Fruit fly (Drosophila melanogaster) whole organism, embryonic: ENCODE measurements around the gene CG43675.

Experiments
- Abd-B ChIP-seq: fragments of 200-800 bp; sonication (Bioruptor generic); optimal IDR thresholded peaks from 2 replicates; lab custom pipeline; 2018; ENCODE audit warnings: missing biosample characterization, mild to moderate bottlenecking, missing genetic modification characterization, moderate library complexity
- Asciz ChIP-seq: fragments of 200-800 bp; sonication (Bioruptor generic); optimal IDR thresholded peaks from 2 replicates; lab custom pipeline; 2017; ENCODE audit warnings: missing biosample characterization, mild to moderate bottlenecking, missing genetic modification characterization, missing genetic modification reagents
- Atf3 ChIP-seq: fragments of 200-800 bp; sonication (Bioruptor generic); optimal IDR thresholded peaks from 3 replicates; lab custom pipeline; 2016; ENCODE audit warnings: missing biosample characterization, missing genetic modification characterization
- B-H2 ChIP-seq: fragments of 200-800 bp; sonication (Bioruptor generic); optimal IDR thresholded peaks from 2 replicates; lab custom pipeline; 2018; ENCODE audit warnings: missing biosample characterization, mild to moderate bottlenecking, missing genetic modification characterization
- CG1024 ChIP-seq: fragments of 200-800 bp; sonication (Bioruptor generic); IDR thresholded peaks from 2 replicates; pipeline ENCODE4 v1.3.6; 2022; ENCODE audit warnings: missing biosample characterization, missing genetic modification characterization
- CG10267 ChIP-seq: fragments of 200-800 bp; sonication (Bioruptor generic); optimal IDR thresholded peaks from 2 replicates; lab custom pipeline; 2018; ENCODE audit warnings: missing biosample characterization, mild to moderate bottlenecking, missing genetic modification characterization, moderate library complexity
- CG10366 ChIP-seq: fragments of 200-800 bp; sonication (Bioruptor generic); IDR thresholded peaks from 2 replicates; pipeline ENCODE4 v1.3.6; 2022; ENCODE audit warnings: missing biosample characterization, missing genetic modification characterization
- CG10979 ChIP-seq: fragments of 200-800 bp; sonication (Bioruptor generic); optimal IDR thresholded peaks from 2 replicates; lab custom pipeline; 2018; ENCODE audit warnings: missing biosample characterization, mild to moderate bottlenecking, missing genetic modification characterization, moderate library complexity
- CG11085 ChIP-seq: fragments of 200-800 bp; sonication (Bioruptor generic); IDR thresholded peaks from 2 replicates; pipeline ENCODE4 v1.3.6; 2022; ENCODE audit warnings: missing biosample characterization, missing genetic modification characterization
- CG12744 ChIP-seq: fragments of 200-800 bp; sonication (Bioruptor generic); optimal IDR thresholded peaks from 2 replicates; lab custom pipeline; 2016; ENCODE audit warnings: missing biosample characterization, missing genetic modification characterization
- CG13296 ChIP-seq: fragments of 200-800 bp; sonication (Bioruptor generic); optimal IDR thresholded peaks from 3 replicates; lab custom pipeline; 2018; ENCODE audit warnings: missing biosample characterization, mild to moderate bottlenecking, missing genetic modification characterization
- CG13624 ChIP-seq: fragments of 200-800 bp; sonication (Bioruptor generic); optimal IDR thresholded peaks from 2 replicates; lab custom pipeline; 2016; ENCODE audit warnings: missing biosample characterization, missing genetic modification characterization
- CG14667 ChIP-seq: fragments of 200-800 bp; sonication (Bioruptor generic); IDR thresholded peaks from 2 replicates; pipeline ENCODE4 v1.3.6; 2022; ENCODE audit warnings: missing biosample characterization, missing genetic modification characterization
- CG16815 ChIP-seq: fragments of 200-800 bp; sonication (Bioruptor generic); optimal IDR thresholded peaks from 3 replicates; lab custom pipeline; 2017; ENCODE audit warnings: missing biosample characterization, mild to moderate bottlenecking, missing genetic modification characterization
- CG17385 ChIP-seq: fragments of 200-800 bp; sonication (Bioruptor generic); optimal IDR thresholded peaks from 3 replicates; lab custom pipeline; 2018; ENCODE audit warnings: missing biosample characterization, mild to moderate bottlenecking, missing genetic modification characterization
- CG17802 ChIP-seq: fragments of 200-800 bp; sonication (Bioruptor generic); optimal IDR thresholded peaks from 2 replicates; lab custom pipeline; 2018; ENCODE audit warnings: missing biosample characterization, mild to moderate bottlenecking, missing genetic modification characterization, moderate library complexity
- CG2120 ChIP-seq: fragments of 200-800 bp; sonication (Bioruptor generic); optimal IDR thresholded peaks from 3 replicates; lab custom pipeline; 2016; ENCODE audit warnings: missing biosample characterization, missing genetic modification characterization
- CG2678 ChIP-seq: fragments of 200-800 bp; sonication (Bioruptor generic); optimal IDR thresholded peaks from 3 replicates; lab custom pipeline; 2019; ENCODE audit warnings: missing biosample characterization, mild to moderate bottlenecking, missing genetic modification characterization, moderate library complexity
- CG34224 ChIP-seq: fragments of 200-800 bp; sonication (Bioruptor generic); IDR thresholded peaks from 3 replicates; pipeline ENCODE4 v1.3.6; 2022; ENCODE audit warnings: missing biosample characterization, missing genetic modification characterization; ENCODE audit not compliant: partially characterized antibody
- CG4328 ChIP-seq: fragments of 200-800 bp; sonication (Bioruptor generic); optimal IDR thresholded peaks from 3 replicates; lab custom pipeline; 2017; ENCODE audit warnings: missing biosample characterization, missing genetic modification reagents, missing genetic modification characterization
- CG6175 ChIP-seq: fragments of 200-800 bp; sonication (Bioruptor generic); IDR thresholded peaks from 3 replicates; pipeline ENCODE4 v1.3.6; 2022; ENCODE audit warnings: missing biosample characterization, missing genetic modification characterization
- CG6765 ChIP-seq: fragments of 200-800 bp; sonication (Bioruptor generic); optimal IDR thresholded peaks from 3 replicates; lab custom pipeline; 2017; ENCODE audit warnings: missing biosample characterization, mild to moderate bottlenecking, missing genetic modification characterization
- CG7372 ChIP-seq: fragments of 200-800 bp; sonication (Bioruptor generic); IDR thresholded peaks from 2 replicates; pipeline ENCODE4 v1.3.6; 2022; ENCODE audit warnings: missing biosample characterization, missing genetic modification characterization
- CG9932 ChIP-seq: fragments of 200-800 bp; sonication (Bioruptor generic); IDR thresholded peaks from 2 replicates; pipeline ENCODE4 v1.3.6; 2022; ENCODE audit warnings: missing biosample characterization, missing genetic modification characterization
- Camta ChIP-seq: fragments of 200-800 bp; sonication (Bioruptor generic); optimal IDR thresholded peaks from 2 replicates; lab custom pipeline; 2016; ENCODE audit warnings: missing biosample characterization, missing genetic modification characterization
- CrebB ChIP-seq: fragments of 200-800 bp; sonication (Bioruptor generic); optimal IDR thresholded peaks from 3 replicates; lab custom pipeline; 2018; ENCODE audit warnings: missing biosample characterization, mild to moderate bottlenecking, missing genetic modification characterization
- E2f1 ChIP-seq: fragments of 200-800 bp; sonication (Bioruptor generic); IDR thresholded peaks from 2 replicates; pipeline ENCODE4 v1.3.6; 2022; ENCODE audit warnings: missing biosample characterization, missing genetic modification characterization
- GATAe ChIP-seq: fragments of 200-800 bp; sonication (Bioruptor generic); conservative IDR thresholded peaks from 2 replicates; pipeline ENCODE4 v1.3.6; 2022; ENCODE audit warnings: missing biosample characterization, missing genetic modification characterization
- Hmx ChIP-seq: fragments of 200-800 bp; sonication (Bioruptor generic); optimal IDR thresholded peaks from 2 replicates; lab custom pipeline; 2016; ENCODE audit warnings: missing biosample characterization, missing genetic modification characterization
- Lpt ChIP-seq: fragments of >200 bp; optimal IDR thresholded peaks from 2 replicates; lab custom pipeline; 2018; ENCODE audit warnings: missing biosample characterization, missing genetic modification characterization
- Mrtf ChIP-seq: fragments of 200-800 bp; sonication (Bioruptor generic); IDR thresholded peaks from 3 replicates; pipeline ENCODE4 v1.3.6; 2022; ENCODE audit warnings: missing biosample characterization, missing genetic modification characterization
- Oaz ChIP-seq: fragments of 200-800 bp; sonication (Bioruptor generic); IDR thresholded peaks from 2 replicates; pipeline ENCODE4 v1.3.6; 2022; ENCODE audit warnings: missing biosample characterization, missing genetic modification characterization
- amos ChIP-seq: fragments of 200-800 bp; sonication (Bioruptor generic); IDR thresholded peaks from 2 replicates; pipeline ENCODE4 v1.3.6; 2022; ENCODE audit warnings: missing biosample characterization, missing genetic modification characterization; ENCODE audit not compliant: partially characterized antibody
- ap ChIP-seq: fragments of 200-800 bp; sonication (Bioruptor generic); IDR thresholded peaks from 2 replicates; pipeline ENCODE4 v1.3.6; 2022; ENCODE audit warnings: missing biosample characterization, missing genetic modification characterization
- az2 ChIP-seq: fragments of 200-800 bp; sonication (Bioruptor generic); optimal IDR thresholded peaks from 3 replicates; lab custom pipeline; 2016; ENCODE audit warnings: missing biosample characterization, missing genetic modification characterization
- cad ChIP-seq: fragments of >200 bp; optimal IDR thresholded peaks from 2 replicates; lab custom pipeline; 2017; ENCODE audit warnings: missing biosample characterization, missing genetic modification characterization
- dati ChIP-seq: fragments of 200-800 bp; sonication (Bioruptor generic); IDR thresholded peaks from 2 replicates; pipeline ENCODE4 v1.3.6; 2022; ENCODE audit warnings: missing biosample characterization, missing genetic modification characterization
- disco-r ChIP-seq: fragments of 200-800 bp; sonication (Bioruptor generic); optimal IDR thresholded peaks from 2 replicates; lab custom pipeline; 2016; ENCODE audit warnings: missing biosample characterization, missing genetic modification characterization
- esg ChIP-seq: fragments of 200-800 bp; sonication (Bioruptor generic); conservative IDR thresholded peaks from 2 replicates; pipeline ENCODE4 v1.3.6; 2022; ENCODE audit warnings: missing biosample characterization, missing genetic modification characterization
- eyg ChIP-seq: fragments of 200-800 bp; sonication (Bioruptor generic); optimal IDR thresholded peaks from 3 replicates; lab custom pipeline; 2016; ENCODE audit warnings: missing biosample characterization, missing genetic modification characterization
- fd102C ChIP-seq: fragments of 200-800 bp; sonication (Bioruptor generic); optimal IDR thresholded peaks from 2 replicates; lab custom pipeline; 2018; ENCODE audit warnings: missing biosample characterization, mild to moderate bottlenecking, missing genetic modification characterization, moderate library complexity
- ind ChIP-seq: fragments of 200-800 bp; sonication (Bioruptor generic); optimal IDR thresholded peaks from 3 replicates; lab custom pipeline; 2016; ENCODE audit warnings: missing biosample characterization, missing genetic modification characterization
- jigr1 ChIP-seq: fragments of 200-800 bp; sonication (Bioruptor generic); IDR thresholded peaks from 3 replicates; pipeline ENCODE4 v1.3.6; 2022; ENCODE audit warnings: missing biosample characterization, missing genetic modification characterization
- kay ChIP-seq: fragments of 200-800 bp; sonication (Bioruptor generic); optimal IDR thresholded peaks from 2 replicates; lab custom pipeline; 2016; ENCODE audit warnings: missing biosample characterization, missing genetic modification characterization
- lilli ChIP-seq: fragments of 200-800 bp; sonication (Bioruptor generic); optimal IDR thresholded peaks from 3 replicates; lab custom pipeline; 2016; ENCODE audit warnings: missing biosample characterization, missing genetic modification characterization
- nau ChIP-seq: fragments of 200-800 bp; sonication (Bioruptor generic); optimal IDR thresholded peaks from 3 replicates; lab custom pipeline; 2017; ENCODE audit warnings: missing biosample characterization, mild to moderate bottlenecking, missing genetic modification characterization, missing genetic modification reagents
- phol ChIP-seq: fragments of 200-800 bp; sonication (Bioruptor generic); optimal IDR thresholded peaks from 3 replicates; lab custom pipeline; 2018; ENCODE audit warnings: missing biosample characterization, mild to moderate bottlenecking, missing genetic modification characterization, moderate library complexity
- pnt ChIP-seq: fragments of 200-800 bp; sonication (Bioruptor generic); optimal IDR thresholded peaks from 3 replicates; lab custom pipeline; 2016; ENCODE audit warnings: missing biosample characterization, missing genetic modification characterization
- rib ChIP-seq: fragments of 200-800 bp; sonication (Bioruptor generic); IDR thresholded peaks from 2 replicates; pipeline ENCODE4 v1.3.6; 2022; ENCODE audit warnings: missing biosample characterization, missing genetic modification characterization
- slp2 ChIP-seq: fragments of 200-800 bp; sonication (Bioruptor generic); optimal IDR thresholded peaks from 2 replicates; lab custom pipeline; 2016; ENCODE audit warnings: missing biosample characterization, missing genetic modification characterization
- sob ChIP-seq: fragments of 200-800 bp; sonication (Bioruptor generic); IDR thresholded peaks from 2 replicates; pipeline ENCODE4 v1.3.6; 2022; ENCODE audit warnings: missing biosample characterization, missing genetic modification characterization
- tgo ChIP-seq: fragments of 200-800 bp; sonication (Bioruptor generic); IDR thresholded peaks from 3 replicates; pipeline ENCODE4 v1.3.6; 2022; ENCODE audit warnings: missing biosample characterization, missing genetic modification characterization

CG43675 gene

dm6 chr3R:9399951-9400392 is 44.7 kb downstream of the CG43675 start, which contains the start of gene CG34117 (continued):
- no peak for TF ChIP-seq cad (GFP tag; lab: Kevin White, UChicago)
- TF ChIP-seq CG10366 (GFP tag; lab: Robert Waterston, UW) = peak; percentile 82
- peak; percentile 72 for TF ChIP-seq esg
- TF ChIP-seq CG14667 (GFP tag; lab: Robert Waterston, UW) = peak; percentile 78
- no peak for TF ChIP-seq Lpt (GFP tag; lab: Kevin White, UChicago)
- TF ChIP-seq phol (tag; lab: Kevin White, UChicago) = peak; percentile 75
- no peak for TF ChIP-seq amos (GFP tag; lab: Robert Waterston, UW)
- peak; percentile 85 for TF ChIP-seq CG2678 (tag; lab: Kevin White, UChicago)
- TF ChIP-seq kay (GFP tag; lab: Kevin White, UChicago) = peak; percentile 48
- TF ChIP-seq tgo (GFP tag; lab: Robert Waterston, UW) = peak; percentile 82
- TF ChIP-seq Hmx (GFP tag; lab: Kevin White, UChicago) = peak; percentile 49
- no peak for TF ChIP-seq dati (GFP tag; lab: Robert Waterston, UW)
- peak; percentile 68 for TF ChIP-seq fd102C (GFP tag; lab: Kevin White, UChicago)
- TF ChIP-seq CG17802 (tag; lab: Kevin White, UChicago) = no peak
- peak; percentile 42; the same call in 1 of the 2 replicates for TF ChIP-seq ap (GFP tag; lab: Robert Waterston, UW)
- TF ChIP-seq CG4328 (GFP tag; lab: Kevin White, UChicago) = peak; percentile 71
- TF ChIP-seq CG34224 = no peak
- peak; percentile 88 for TF ChIP-seq B-H2 (GFP tag; lab: Kevin White, UChicago)
- 0 out of 2 replicates have a peak, but pooled peaks have one; percentile 52 for TF ChIP-seq rib
- TF ChIP-seq CG12744 (GFP tag; lab: Kevin White, UChicago) = peak; percentile 37
- TF ChIP-seq ind = peak; percentile 87
- TF ChIP-seq Camta (GFP tag; lab: Kevin White, UChicago) = peak; percentile 46
- TF ChIP-seq Oaz = 0 out of 2 replicates have a peak, but pooled peaks have one; percentile 35
- TF ChIP-seq pnt (GFP tag; lab: Kevin White, UChicago) = peak; percentile 49
- peak; percentile 36; the same call in 2 of the 3 replicates for TF ChIP-seq Mrtf (GFP tag; lab: Robert Waterston, UW)
- TF ChIP-seq CG2120 (GFP tag; lab: Kevin White, UChicago) = peak; percentile 87
- TF ChIP-seq slp2 = peak; percentile 17
- TF ChIP-seq CG6765 (GFP tag; lab: Kevin White, UChicago) = peak; percentile 53
- peak; percentile 71 for TF ChIP-seq CG13624
- TF ChIP-seq jigr1 = no peak
- peak; percentile 85 for TF ChIP-seq lilli (GFP tag; lab: Kevin White, UChicago)
- TF ChIP-seq CrebB (tag; lab: Kevin White, UChicago) = peak; percentile 65
- TF ChIP-seq CG1024 (GFP tag; lab: Robert Waterston, UW) = peak; percentile 67
- peak; percentile 54 for TF ChIP-seq nau (GFP tag; lab: Kevin White, UChicago)
- 0 out of 3 replicates have a peak, but pooled peaks have one; percentile 46 for TF ChIP-seq CG6175 (GFP tag; lab: Robert Waterston, UW)
- TF ChIP-seq CG17385 (GFP tag; lab: Kevin White, UChicago) = peak; percentile 80
- peak; percentile 95 for TF ChIP-seq CG9932 (GFP tag; lab: Robert Waterston, UW)
- peak; percentile 79 for TF ChIP-seq E2f1
- peak; percentile 58 for TF ChIP-seq CG16815
- TF ChIP-seq GATAe (GFP tag; lab: Robert Waterston, UW) = no peak
- peak; percentile 75 for TF ChIP-seq CG10979 (tag; lab: Kevin White, UChicago)
- peak; percentile 83 for TF ChIP-seq CG11085 (GFP tag; lab: Robert Waterston, UW)
- peak; percentile 87 for TF ChIP-seq sob (GFP tag; lab: Robert Waterston, UW)
- TF ChIP-seq az2 (GFP tag; lab: Kevin White, UChicago) = peak; percentile 88
- no peak for TF ChIP-seq disco-r (GFP tag; lab: Kevin White, UChicago)
- peak; percentile 85 for TF ChIP-seq CG10267 (tag; lab: Kevin White, UChicago)
- TF ChIP-seq Abd-B = peak; percentile 64
- TF ChIP-seq CG7372 (GFP tag; lab: Robert Waterston, UW) = peak; percentile 44; the same call in 1 of the 2 replicates
- TF ChIP-seq CG13296 (GFP tag; lab: Kevin White, UChicago) = peak; percentile 79
- TF ChIP-seq Atf3 (GFP tag; lab: Kevin White, UChicago) = peak; percentile 34
- no peak for TF ChIP-seq eyg (GFP tag; lab: Kevin White, UChicago)
- peak; percentile 39 for TF ChIP-seq Asciz (GFP tag; lab: Kevin White, UChicago)
